Worm (Caenorhabditis elegans) whole organism, mixed stage, embryonic: Measurements from ENCODE around the gene gei-4.

ENCODE experiments used
- elt-3 ChIP-seq: fragments of 150-350 bp; optimal IDR thresholded peaks from 2 replicates; lab custom pipeline; 2014; ENCODE audit warnings: missing biosample characterization, missing genetic modification characterization
- lin-13 ChIP-seq: fragments of 150-350 bp; optimal IDR thresholded peaks from 2 replicates; lab custom pipeline; 2014; ENCODE audit warnings: missing biosample characterization, missing genetic modification characterization
- lsy-2 ChIP-seq: fragments of 150-350 bp; optimal IDR thresholded peaks from 2 replicates; lab custom pipeline; 2014; ENCODE audit warnings: missing biosample characterization, missing genetic modification characterization
- mab-5 ChIP-seq: fragments of 150-350 bp; optimal IDR thresholded peaks from 2 replicates; lab custom pipeline; 2014; ENCODE audit warnings: missing biosample characterization, missing genetic modification characterization
- nhr-237 ChIP-seq: fragments of 150-350 bp; optimal IDR thresholded peaks from 2 replicates; lab custom pipeline; 2014; ENCODE audit warnings: missing biosample characterization, missing genetic modification characterization
- nhr-28 ChIP-seq: fragments of 150-350 bp; optimal IDR thresholded peaks from 2 replicates; lab custom pipeline; 2014; ENCODE audit warnings: missing biosample characterization, missing genetic modification characterization
- nhr-76 ChIP-seq: sonication (generic microtip); optimal IDR thresholded peaks from 2 replicates; lab custom pipeline; 2017; ENCODE audit warnings: missing biosample characterization, missing genetic modification characterization
- pha-4 ChIP-seq: fragments of 150-350 bp; optimal IDR thresholded peaks from 2 replicates; lab custom pipeline; 2018; ENCODE audit warnings: missing biosample characterization, missing genetic modification reagents, missing genetic modification characterization
- sptf-1 ChIP-seq: sonication (generic microtip); optimal IDR thresholded peaks from 2 replicates; lab custom pipeline; 2017; ENCODE audit warnings: mild to moderate bottlenecking, missing genetic modification characterization, moderate library complexity, missing compliant biosample characterization
- ztf-11 ChIP-seq: fragments of 150-350 bp; optimal IDR thresholded peaks from 2 replicates; lab custom pipeline; 2014; ENCODE audit warnings: missing biosample characterization, missing genetic modification characterization

- no peak for TF ChIP-seq nhr-28 (tag; lab: Kevin White, UChicago)
- no peak for TF ChIP-seq sptf-1 (tag; lab: Kevin White, UChicago)
- TF ChIP-seq lsy-2 (tag; lab: Kevin White, UChicago), result no peak
- no peak for TF ChIP-seq elt-3 (tag; lab: Kevin White, UChicago)
- no peak for TF ChIP-seq nhr-237 (tag; lab: Kevin White, UChicago)
- no peak for TF ChIP-seq nhr-76 (tag; lab: Kevin White, UChicago)
- no peak for TF ChIP-seq pha-4
- TF ChIP-seq lin-13 (tag; lab: Kevin White, UChicago), result no peak
- TF ChIP-seq mab-5 (tag; lab: Kevin White, UChicago), result no peak
- no peak for TF ChIP-seq ztf-11 (tag; lab: Kevin White, UChicago)
Measured at ce11 chrIII:315160-315559, 39.4 kb downstream of the gei-4 start, which contains the start of gene Y50D7A.10.
